Worm (Caenorhabditis elegans) whole organism, L1 larva: ENCODE data around the gene wrt-5.
A peak's percentile ranks its signal among the peaks of the same experiment; 100 is the strongest.

Experiments used
- C16A3.4 ChIP-seq: fragments of 150-350 bp; optimal IDR thresholded peaks from 2 replicates; lab custom pipeline; 2014; ENCODE audit warnings: missing biosample characterization, missing genetic modification characterization
- C34B4.2 ChIP-seq: sonication (generic microtip); optimal IDR thresholded peaks from 2 replicates; lab custom pipeline; 2017; ENCODE audit warnings: mild to moderate bottlenecking, missing genetic modification characterization, missing compliant biosample characterization
- F16B12.6 ChIP-seq: fragments of 150-350 bp; optimal IDR thresholded peaks from 2 replicates; lab custom pipeline; 2014; ENCODE audit warnings: missing biosample characterization, missing genetic modification characterization
- aha-1 ChIP-seq: fragments of 150-350 bp; optimal IDR thresholded peaks from 2 replicates; lab custom pipeline; 2014; ENCODE audit warnings: missing biosample characterization, missing genetic modification characterization
- alr-1 ChIP-seq: fragments of 200-800 bp; sonication (Bioruptor generic); optimal IDR thresholded peaks from 2 replicates; lab custom pipeline; 2018; ENCODE audit warnings: borderline replicate concordance, mild to moderate bottlenecking, missing genetic modification characterization, missing compliant biosample characterization
- ama-1 ChIP-seq: fragments of 150-350 bp; optimal IDR thresholded peaks from 2 replicates; lab custom pipeline; 2014
- ceh-63 ChIP-seq: fragments of 200-800 bp; sonication (Bioruptor generic); optimal IDR thresholded peaks from 2 replicates; lab custom pipeline; 2018; ENCODE audit warnings: mild to moderate bottlenecking, missing genetic modification characterization, missing compliant biosample characterization
- ceh-82 ChIP-seq, 3 experiments: fragments of 150-350 bp in 1 of 3; sonication (generic microtip) in 2 of 3; optimal IDR thresholded peaks; 2 replicates each; lab custom pipeline; 2014 to 2017; ENCODE audit warnings: missing biosample characterization in 3 of 3, missing genetic modification characterization in 3 of 3
- dpl-1 ChIP-seq, 3 experiments: fragments of 150-350 bp in 2 of 3; sonication (generic microtip) in 1 of 3; optimal IDR thresholded peaks; 2 replicates each; lab custom pipeline; 2014 to 2017; ENCODE audit warnings: missing biosample characterization in 3 of 3, missing genetic modification characterization in 3 of 3, missing genetic modification reagents in 3 of 3
- efl-1 ChIP-seq, 4 experiments: fragments of 150-350 bp; optimal IDR thresholded peaks in 3 of 4; peaks in 1 of 4; 1 replicate in 1 of 4; 2 replicates in 3 of 4; lab custom pipeline; 2014; ENCODE audit warnings: missing biosample characterization in 2 of 4, missing genetic modification characterization in 2 of 4, missing genetic modification reagents in 2 of 4
- efl-3 ChIP-seq: fragments of 200-800 bp; sonication (Bioruptor generic); optimal IDR thresholded peaks from 2 replicates; lab custom pipeline; 2018; ENCODE audit warnings: mild to moderate bottlenecking, missing genetic modification characterization, missing compliant biosample characterization
- elt-2 ChIP-seq: sonication (generic microtip); optimal IDR thresholded peaks from 2 replicates; lab custom pipeline; 2016; ENCODE audit warnings: missing genetic modification characterization, mild to moderate bottlenecking, inconsistent platforms, missing compliant biosample characterization, missing genetic modification reagents
- fkh-10 ChIP-seq: sonication (generic microtip); optimal IDR thresholded peaks from 2 replicates; lab custom pipeline; 2017; ENCODE audit warnings: missing biosample characterization, missing genetic modification reagents, missing genetic modification characterization
- fkh-8 ChIP-seq: sonication (generic microtip); optimal IDR thresholded peaks from 2 replicates; lab custom pipeline; 2016; ENCODE audit warnings: mild to moderate bottlenecking, missing genetic modification characterization, missing compliant biosample characterization
- grh-1 ChIP-seq: fragments of 200-800 bp; sonication (Bioruptor generic); IDR thresholded peaks from 2 replicates; pipeline ENCODE4 v1.3.6; 2022; ENCODE audit warnings: missing genetic modification reagents, missing genetic modification characterization, missing compliant biosample characterization
- irx-1 ChIP-seq: sonication (generic microtip); optimal IDR thresholded peaks from 2 replicates; lab custom pipeline; 2016; ENCODE audit warnings: missing genetic modification characterization, missing compliant biosample characterization
- jun-1 ChIP-seq: fragments of 150-350 bp; optimal IDR thresholded peaks from 2 replicates; lab custom pipeline; 2014; ENCODE audit warnings: missing biosample characterization, missing genetic modification reagents, missing genetic modification characterization
- lin-14 ChIP-seq: fragments of 200-800 bp; sonication (Bioruptor generic); optimal IDR thresholded peaks from 2 replicates; lab custom pipeline; 2018; ENCODE audit warnings: mild to moderate bottlenecking, missing genetic modification characterization, moderate library complexity, missing compliant biosample characterization
- lin-35 ChIP-seq, 2 experiments: fragments of 150-350 bp; optimal IDR thresholded peaks; 2 replicates each; lab custom pipeline; 2014; ENCODE audit warnings: missing biosample characterization in 2 of 2, missing genetic modification characterization in 2 of 2, missing genetic modification reagents in 2 of 2
- lin-39 ChIP-seq: fragments of 150-350 bp; optimal IDR thresholded peaks from 2 replicates; lab custom pipeline; 2014; ENCODE audit warnings: missing biosample characterization, missing genetic modification reagents, missing genetic modification characterization
- lir-3 ChIP-seq: sonication (generic microtip); optimal IDR thresholded peaks from 2 replicates; lab custom pipeline; 2016; ENCODE audit warnings: mild to moderate bottlenecking, missing genetic modification characterization, moderate library complexity, missing compliant biosample characterization; ENCODE audit not compliant: poor library complexity
- lsy-2 ChIP-seq, 2 experiments: fragments of 150-350 bp; optimal IDR thresholded peaks; 2 replicates each; lab custom pipeline; 2014; ENCODE audit warnings: missing biosample characterization in 2 of 2, missing genetic modification characterization in 2 of 2
- mdl-1 ChIP-seq, 2 experiments: fragments of 150-350 bp; optimal IDR thresholded peaks; 2 replicates each; lab custom pipeline; 2014 to 2017; ENCODE audit warnings: missing biosample characterization in 2 of 2, missing genetic modification characterization in 2 of 2, inconsistent platforms in 1 of 2
- mep-1 ChIP-seq: fragments of 150-350 bp; optimal IDR thresholded peaks from 2 replicates; lab custom pipeline; 2014; ENCODE audit warnings: missing biosample characterization, missing genetic modification characterization
- nhr-12 ChIP-seq: sonication (generic microtip); optimal IDR thresholded peaks from 2 replicates; lab custom pipeline; 2017; ENCODE audit warnings: missing biosample characterization, missing genetic modification characterization
- nhr-20 ChIP-seq: sonication (generic microtip); optimal IDR thresholded peaks from 2 replicates; lab custom pipeline; 2016; ENCODE audit warnings: mild to moderate bottlenecking, missing genetic modification characterization, missing compliant biosample characterization
- nhr-47 ChIP-seq: sonication (generic microtip); optimal IDR thresholded peaks from 2 replicates; lab custom pipeline; 2016; ENCODE audit warnings: mild to moderate bottlenecking, missing genetic modification characterization, moderate library complexity, missing compliant biosample characterization
- nhr-71 ChIP-seq: sonication (generic microtip); optimal IDR thresholded peaks from 2 replicates; lab custom pipeline; 2016; ENCODE audit warnings: mild to moderate bottlenecking, missing genetic modification characterization, moderate library complexity, missing compliant biosample characterization
- nhr-76 ChIP-seq: sonication (generic microtip); optimal IDR thresholded peaks from 2 replicates; lab custom pipeline; 2017; ENCODE audit warnings: missing biosample characterization, missing genetic modification characterization
- nhr-84 ChIP-seq: sonication (generic microtip); optimal IDR thresholded peaks from 2 replicates; lab custom pipeline; 2017; ENCODE audit warnings: missing biosample characterization, missing genetic modification characterization
- nhr-85 ChIP-seq: sonication (generic microtip); peaks from one replicate; lab custom pipeline; 2016; ENCODE audit warnings: missing genetic modification characterization, inconsistent platforms, missing compliant biosample characterization
- nhr-90 ChIP-seq: sonication (generic microtip); optimal IDR thresholded peaks from 2 replicates; lab custom pipeline; 2016; ENCODE audit warnings: mild to moderate bottlenecking, missing genetic modification characterization, missing compliant biosample characterization; ENCODE audit not compliant: poor library complexity
- pax-3 ChIP-seq: fragments of 200-800 bp; sonication (Bioruptor generic); optimal IDR thresholded peaks from 2 replicates; lab custom pipeline; 2018; ENCODE audit warnings: mild to moderate bottlenecking, missing genetic modification characterization, moderate library complexity, missing compliant biosample characterization
- rnt-1 ChIP-seq: sonication (generic microtip); optimal IDR thresholded peaks from 2 replicates; lab custom pipeline; 2016; ENCODE audit warnings: mild to moderate bottlenecking, missing genetic modification characterization, moderate library complexity, missing compliant biosample characterization
- skn-1 ChIP-seq: fragments of 150-350 bp; optimal IDR thresholded peaks from 2 replicates; lab custom pipeline; 2014; ENCODE audit warnings: missing biosample characterization, missing genetic modification characterization
- snpc-4 ChIP-seq: fragments of 150-350 bp; optimal IDR thresholded peaks from 2 replicates; lab custom pipeline; 2014; ENCODE audit warnings: missing biosample characterization, missing genetic modification characterization
- snu-23 ChIP-seq: sonication (generic microtip); optimal IDR thresholded peaks from 2 replicates; lab custom pipeline; 2016; ENCODE audit warnings: missing genetic modification characterization, missing compliant biosample characterization
- sox-4 ChIP-seq: sonication (generic microtip); optimal IDR thresholded peaks from 2 replicates; lab custom pipeline; 2016; ENCODE audit warnings: missing genetic modification characterization, missing compliant biosample characterization
- sptf-1 ChIP-seq: fragments of 150-350 bp; optimal IDR thresholded peaks from 2 replicates; lab custom pipeline; 2014; ENCODE audit warnings: missing biosample characterization, missing genetic modification characterization
- sup-37 ChIP-seq: fragments of 200-800 bp; sonication (Bioruptor generic); optimal IDR thresholded peaks from 2 replicates; lab custom pipeline; 2018; ENCODE audit warnings: mild to moderate bottlenecking, missing genetic modification characterization, missing compliant biosample characterization
- swsn-7 ChIP-seq: sonication (generic microtip); optimal IDR thresholded peaks from 2 replicates; lab custom pipeline; 2016; ENCODE audit warnings: missing genetic modification characterization, missing compliant biosample characterization
- tbx-2 ChIP-seq: sonication (generic microtip); optimal IDR thresholded peaks from 2 replicates; lab custom pipeline; 2016; ENCODE audit warnings: missing genetic modification characterization, missing compliant biosample characterization
- tlp-1 ChIP-seq: fragments of 150-350 bp; optimal IDR thresholded peaks from 2 replicates; lab custom pipeline; 2014; ENCODE audit warnings: missing biosample characterization, missing genetic modification characterization
- unc-130 ChIP-seq: fragments of 150-350 bp; optimal IDR thresholded peaks from 2 replicates; lab custom pipeline; 2017; ENCODE audit warnings: missing biosample characterization, missing genetic modification characterization, inconsistent platforms
- unc-62 ChIP-seq: fragments of 150-350 bp; optimal IDR thresholded peaks from 2 replicates; lab custom pipeline; 2014; ENCODE audit warnings: missing biosample characterization, missing genetic modification reagents, missing genetic modification characterization
- xbp-1 ChIP-seq: sonication (generic microtip); optimal IDR thresholded peaks from 2 replicates; lab custom pipeline; 2016; ENCODE audit warnings: missing genetic modification characterization, missing compliant biosample characterization
- zag-1 ChIP-seq: fragments of 150-350 bp; optimal IDR thresholded peaks from 2 replicates; lab custom pipeline; 2014; ENCODE audit warnings: missing biosample characterization, missing genetic modification characterization
- ztf-11 ChIP-seq, 2 experiments: sonication (generic microtip); optimal IDR thresholded peaks; 2 replicates each; lab custom pipeline; 2016 to 2017; ENCODE audit warnings: missing genetic modification characterization in 2 of 2, missing biosample characterization in 1 of 2, missing compliant biosample characterization in 1 of 2
- ztf-4 ChIP-seq: fragments of 150-350 bp; optimal IDR thresholded peaks from 2 replicates; lab custom pipeline; 2014; ENCODE audit warnings: missing biosample characterization, missing genetic modification characterization

The wrt-5 gene

ce11 chrIV:4027106-4027888, 24.1 kb downstream of the wrt-5 start:
- TF ChIP-seq efl-1 (optimal IDR thresholded peaks at IDR 0.05; lab: Kevin White, UChicago) = no peak
- peak in 1 of 2 experiments; percentile 11 for TF ChIP-seq efl-1 (GFP tag; optimal IDR thresholded peaks at IDR 0.05 in 1 of 2; lab: Kevin White, UChicago)
- no peak for TF ChIP-seq ama-1 (lab: Kevin White, UChicago)
- TF ChIP-seq zag-1 (tag; lab: Kevin White, UChicago) = no peak
- TF ChIP-seq unc-130 (tag; lab: Kevin White, UChicago) = no peak
- no peak for TF ChIP-seq nhr-76
- TF ChIP-seq dpl-1 (GFP tag; optimal IDR thresholded peaks at IDR 0.05; lab: Kevin White, UChicago) = no peak
- no peak for TF ChIP-seq ztf-11 (tag; optimal IDR thresholded peaks at IDR 0.05; lab: Kevin White, UChicago)
- peak; percentile 4 for TF ChIP-seq nhr-47 (tag; lab: Kevin White, UChicago)
- no peak for TF ChIP-seq sup-37 (GFP tag; lab: Kevin White, UChicago)
- TF ChIP-seq nhr-71 = peak; percentile 53
- no peak for TF ChIP-seq jun-1 (tag; lab: Kevin White, UChicago)
- TF ChIP-seq C34B4.2 (tag; lab: Kevin White, UChicago) = no peak
- TF ChIP-seq elt-2 = peak; percentile 78
- TF ChIP-seq lin-14 (GFP tag; lab: Kevin White, UChicago) = peak; percentile 28
- TF ChIP-seq nhr-12 = no peak
- TF ChIP-seq rnt-1 (tag; lab: Kevin White, UChicago) = peak; percentile 68
- TF ChIP-seq nhr-84 (tag; lab: Kevin White, UChicago) = no peak
- TF ChIP-seq snu-23 = peak; percentile 12
- TF ChIP-seq mdl-1 (tag; optimal IDR thresholded peaks at IDR 0.05; lab: Kevin White, UChicago) = peak in 1 of 2 experiments; percentile 1
- no peak for TF ChIP-seq alr-1
- TF ChIP-seq nhr-85 = peak; percentile 79
- TF ChIP-seq unc-62 (GFP tag; lab: Kevin White, UChicago) = no peak
- TF ChIP-seq efl-3 (GFP tag; lab: Kevin White, UChicago) = no peak
- TF ChIP-seq sox-4 = no peak
- peak in 1 of 2 experiments; percentile 27 for TF ChIP-seq lin-35 (GFP tag; optimal IDR thresholded peaks at IDR 0.05; lab: Kevin White, UChicago)

ce11 chrIV:4025923-4026322, 25.5 kb downstream of the wrt-5 start:
- peak; percentile 43 for TF ChIP-seq snpc-4 (tag; lab: Kevin White, UChicago)
- TF ChIP-seq fkh-8 (tag; lab: Kevin White, UChicago) = peak; percentile 73
- peak; percentile 67 for TF ChIP-seq pax-3
- peak in 2 of 3 experiments; percentile 15 to 19 for TF ChIP-seq dpl-1 (GFP tag; optimal IDR thresholded peaks at IDR 0.05; lab: Kevin White, UChicago)
- TF ChIP-seq nhr-20 (tag; lab: Kevin White, UChicago) = peak; percentile 68
- TF ChIP-seq lin-35 (GFP tag; optimal IDR thresholded peaks at IDR 0.05; lab: Kevin White, UChicago) = peak in 1 of 2 experiments; percentile 54
- no peak for TF ChIP-seq sptf-1 (tag; lab: Kevin White, UChicago)
- no peak for TF ChIP-seq ceh-63 (GFP tag; lab: Kevin White, UChicago)
- peak; percentile 65 for TF ChIP-seq mep-1 (tag; lab: Kevin White, UChicago)
- peak; percentile 53 for TF ChIP-seq ztf-4
- no peak for TF ChIP-seq lin-39
- 0 out of 2 replicates have a peak, but pooled peaks have one; percentile 35 for TF ChIP-seq grh-1 (GFP tag; lab: Robert Waterston, UW)
- peak; percentile 1 to 14 for TF ChIP-seq efl-1 (optimal IDR thresholded peaks at IDR 0.05; lab: Kevin White, UChicago)
- peak; percentile 25 to 91 for TF ChIP-seq efl-1 (GFP tag; optimal IDR thresholded peaks at IDR 0.05 in 1 of 2; lab: Kevin White, UChicago)
- TF ChIP-seq unc-62 (GFP tag; lab: Kevin White, UChicago) = no peak
- TF ChIP-seq nhr-90 (tag; lab: Kevin White, UChicago) = peak; percentile 43
- no peak for TF ChIP-seq tlp-1 (tag; lab: Kevin White, UChicago)
- peak; percentile 0 for TF ChIP-seq lir-3 (tag; lab: Kevin White, UChicago)
- TF ChIP-seq ceh-82 (tag; optimal IDR thresholded peaks at IDR 0.05; lab: Kevin White, UChicago) = peak in 1 of 3 experiments; percentile 38
- TF ChIP-seq rnt-1 (tag; lab: Kevin White, UChicago) = peak; percentile 65
- TF ChIP-seq F16B12.6 (tag; lab: Kevin White, UChicago) = no peak
- peak; percentile 71 for TF ChIP-seq nhr-47 (tag; lab: Kevin White, UChicago)
- TF ChIP-seq irx-1 (tag; lab: Kevin White, UChicago) = peak; percentile 20
- TF ChIP-seq xbp-1 (tag; lab: Kevin White, UChicago) = peak; percentile 14
- peak; percentile 34 for TF ChIP-seq tbx-2
- no peak for TF ChIP-seq C16A3.4 (tag; lab: Kevin White, UChicago)
- peak; percentile 44 for TF ChIP-seq swsn-7 (tag; lab: Kevin White, UChicago)
- TF ChIP-seq nhr-85 = peak; percentile 86
- TF ChIP-seq skn-1 (tag; lab: Kevin White, UChicago) = peak; percentile 66
- no peak for TF ChIP-seq fkh-10 (GFP tag; lab: Kevin White, UChicago)
- peak; percentile 82 for TF ChIP-seq nhr-71
- peak; percentile 99 for TF ChIP-seq aha-1 (tag; lab: Kevin White, UChicago)
- TF ChIP-seq lsy-2 (tag; optimal IDR thresholded peaks at IDR 0.05; lab: Kevin White, UChicago) = peak in 1 of 2 experiments; percentile 38
- peak; percentile 53 to 94 for TF ChIP-seq mdl-1 (tag; optimal IDR thresholded peaks at IDR 0.05; lab: Kevin White, UChicago)
